Worm (Caenorhabditis elegans) whole organism, L3 larva: ENCODE results near the gene Y49E10.30.

ENCODE experiments used
- R02D3.7 ChIP-seq: fragments of 150-350 bp; optimal IDR thresholded peaks from 2 replicates; lab custom pipeline; 2014; ENCODE audit warnings: missing biosample characterization, missing genetic modification characterization
- ama-1 ChIP-seq: fragments of 150-350 bp; optimal IDR thresholded peaks from 2 replicates; lab custom pipeline; 2018
- ceh-82 ChIP-seq: fragments of 150-350 bp; optimal IDR thresholded peaks from 2 replicates; lab custom pipeline; 2014; ENCODE audit warnings: missing biosample characterization, missing genetic modification characterization
- elt-1 ChIP-seq: fragments of 150-350 bp; optimal IDR thresholded peaks from 2 replicates; lab custom pipeline; 2014; ENCODE audit warnings: missing biosample characterization, missing genetic modification characterization
- fkh-10 ChIP-seq: sonication (generic microtip); optimal IDR thresholded peaks from 2 replicates; lab custom pipeline; 2017; ENCODE audit warnings: missing biosample characterization, missing genetic modification reagents, missing genetic modification characterization
- fos-1 ChIP-seq: fragments of 150-350 bp; optimal IDR thresholded peaks from 2 replicates; lab custom pipeline; 2014; ENCODE audit warnings: missing biosample characterization, missing genetic modification characterization
- jun-1 ChIP-seq: fragments of 150-350 bp; optimal IDR thresholded peaks from 2 replicates; lab custom pipeline; 2014; ENCODE audit warnings: missing biosample characterization, missing genetic modification reagents, missing genetic modification characterization
- mdl-1 ChIP-seq: fragments of 150-350 bp; optimal IDR thresholded peaks from 2 replicates; lab custom pipeline; 2014; ENCODE audit warnings: missing biosample characterization, missing genetic modification characterization
- nhr-77 ChIP-seq: fragments of 150-350 bp; optimal IDR thresholded peaks from 2 replicates; lab custom pipeline; 2014; ENCODE audit warnings: missing biosample characterization, missing genetic modification characterization
- pqm-1 ChIP-seq: fragments of 150-350 bp; optimal IDR thresholded peaks from 2 replicates; lab custom pipeline; 2017; ENCODE audit warnings: missing biosample characterization, missing genetic modification characterization, inconsistent platforms
- sea-2 ChIP-seq: fragments of 150-350 bp; sonication (generic microtip); optimal IDR thresholded peaks from 4 replicates; lab custom pipeline; 2014; ENCODE audit warnings: missing biosample characterization, missing genetic modification reagents, missing genetic modification characterization
- skn-1 ChIP-seq: fragments of 150-350 bp; optimal IDR thresholded peaks from 2 replicates; lab custom pipeline; 2014; ENCODE audit warnings: missing biosample characterization, missing genetic modification characterization
- snpc-4 ChIP-seq: fragments of 150-350 bp; optimal IDR thresholded peaks from 2 replicates; lab custom pipeline; 2014; ENCODE audit warnings: missing biosample characterization, missing genetic modification characterization
- ztf-11 ChIP-seq: fragments of 150-350 bp; optimal IDR thresholded peaks from 2 replicates; lab custom pipeline; 2014; ENCODE audit warnings: missing biosample characterization, missing genetic modification characterization

DNA sequence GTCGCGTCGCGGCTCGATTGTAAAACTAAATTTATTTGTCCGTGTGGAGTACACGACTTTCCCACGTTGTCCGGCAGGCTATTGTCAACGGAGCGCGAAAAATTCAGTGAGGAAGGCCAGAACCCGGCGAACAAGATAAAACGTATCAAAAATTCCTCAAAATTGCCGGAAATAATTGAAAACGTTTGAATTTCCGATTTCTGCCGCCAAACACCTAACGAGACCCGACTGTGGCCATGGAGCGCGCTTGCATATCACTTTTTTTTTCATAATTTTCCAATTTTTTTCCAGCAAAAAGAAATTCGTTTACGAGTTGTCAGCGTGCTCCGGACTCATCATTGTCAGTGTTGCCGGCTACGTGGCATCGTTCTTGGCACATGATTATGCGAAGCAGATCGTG is 11.8 kb downstream of the Y49E10.30 start:
- TF ChIP-seq ceh-82 (tag; lab: Kevin White, UChicago) (no peak), pqm-1 (tag; lab: Kevin White, UChicago) (no peak), snpc-4 (tag; lab: Kevin White, UChicago) (no peak), elt-1 (tag; lab: Kevin White, UChicago) (no peak), skn-1 (tag; lab: Kevin White, UChicago) (no peak), mdl-1 (tag; lab: Kevin White, UChicago) (no peak), nhr-77 (no peak), fos-1 (no peak), jun-1 (no peak), fkh-10 (no peak), sea-2 (no peak), R02D3.7 (tag; lab: Kevin White, UChicago) (no peak), ztf-11 (tag; lab: Kevin White, UChicago) (no peak), ama-1 (lab: Kevin White, UChicago) (no peak)
